Fruit fly (Drosophila melanogaster) whole organism, prepupa: ENCODE measurements around the gene Bacc.

Experiments
- Blimp-1 ChIP-seq: fragments of 200-800 bp; sonication (Bioruptor generic); optimal IDR thresholded peaks from 3 replicates; lab custom pipeline; 2017; ENCODE audit warnings: missing biosample characterization, missing genetic modification characterization, mild to moderate bottlenecking, moderate library complexity, missing genetic modification reagents
- CG10631 ChIP-seq: fragments of 200-800 bp; sonication (Bioruptor generic); optimal IDR thresholded peaks from 2 replicates; lab custom pipeline; 2016; ENCODE audit warnings: missing biosample characterization, missing genetic modification characterization
- CG10669 ChIP-seq: fragments of 200-800 bp; sonication (Bioruptor generic); optimal IDR thresholded peaks from 3 replicates; lab custom pipeline; 2018; ENCODE audit warnings: missing biosample characterization, mild to moderate bottlenecking, missing genetic modification characterization, moderate library complexity
- CG11294 ChIP-seq: fragments of 200-800 bp; sonication (Bioruptor generic); IDR thresholded peaks from 2 replicates; pipeline ENCODE4 v1.3.6; 2022; ENCODE audit warnings: missing biosample characterization, missing genetic modification characterization
- CG11762 ChIP-seq: fragments of 200-800 bp; sonication (Bioruptor generic); optimal IDR thresholded peaks from 3 replicates; lab custom pipeline; 2016; ENCODE audit warnings: missing biosample characterization, missing genetic modification characterization; ENCODE audit not compliant: insufficient read depth
- CG11902 ChIP-seq: fragments of 200-800 bp; sonication (Bioruptor generic); optimal IDR thresholded peaks from 3 replicates; lab custom pipeline; 2016; ENCODE audit warnings: missing biosample characterization, missing genetic modification characterization
- CG1621 ChIP-seq: fragments of 200-800 bp; sonication (Bioruptor generic); optimal IDR thresholded peaks from 3 replicates; lab custom pipeline; 2018; ENCODE audit warnings: missing biosample characterization, mild to moderate bottlenecking, missing genetic modification characterization
- CG16779 ChIP-seq: fragments of 200-800 bp; sonication (Bioruptor generic); optimal IDR thresholded peaks from 3 replicates; lab custom pipeline; 2017; ENCODE audit warnings: missing biosample characterization, mild to moderate bottlenecking, missing genetic modification characterization
- CG3032 ChIP-seq: fragments of 200-800 bp; optimal IDR thresholded peaks from 2 replicates; lab custom pipeline; 2019; ENCODE audit warnings: missing biosample characterization, mild to moderate bottlenecking, missing genetic modification characterization, moderate library complexity
- CG32006 ChIP-seq: fragments of 200-800 bp; sonication (Bioruptor generic); optimal IDR thresholded peaks from 3 replicates; lab custom pipeline; 2017; ENCODE audit warnings: missing biosample characterization, mild to moderate bottlenecking, missing genetic modification characterization
- CG34406 ChIP-seq: fragments of 200-800 bp; sonication (Bioruptor generic); optimal IDR thresholded peaks from 3 replicates; lab custom pipeline; 2016; ENCODE audit warnings: missing biosample characterization, missing genetic modification characterization
- CG3919 ChIP-seq: fragments of 200-800 bp; sonication (Bioruptor generic); optimal IDR thresholded peaks from 3 replicates; lab custom pipeline; 2016; ENCODE audit warnings: missing biosample characterization, missing genetic modification characterization
- CG4318 ChIP-seq: fragments of 200-800 bp; sonication (Bioruptor generic); optimal IDR thresholded peaks from 3 replicates; lab custom pipeline; 2017; ENCODE audit warnings: missing biosample characterization, mild to moderate bottlenecking, missing genetic modification characterization
- CG6276 ChIP-seq: fragments of 200-800 bp; sonication (Bioruptor generic); optimal IDR thresholded peaks from 2 replicates; lab custom pipeline; 2017; ENCODE audit warnings: missing biosample characterization, mild to moderate bottlenecking, missing genetic modification characterization
- CG6792 ChIP-seq: fragments of 200-800 bp; sonication (Bioruptor generic); optimal IDR thresholded peaks from 3 replicates; lab custom pipeline; 2016; ENCODE audit warnings: missing biosample characterization, missing genetic modification characterization
- CG6854 ChIP-seq: fragments of 200-800 bp; sonication (Bioruptor generic); optimal IDR thresholded peaks from 2 replicates; lab custom pipeline; 2017; ENCODE audit warnings: missing biosample characterization, mild to moderate bottlenecking, missing genetic modification characterization
- CG7368 ChIP-seq: fragments of 200-800 bp; sonication (Bioruptor generic); optimal IDR thresholded peaks from 3 replicates; lab custom pipeline; 2016; ENCODE audit warnings: missing biosample characterization, missing genetic modification characterization
- CG8119 ChIP-seq: fragments of 200-800 bp; sonication (Bioruptor generic); IDR thresholded peaks from 3 replicates; pipeline ENCODE4 v1.3.6; 2022; ENCODE audit warnings: missing biosample characterization, missing genetic modification characterization
- CG8319 ChIP-seq: fragments of 200-800 bp; sonication (Bioruptor generic); optimal IDR thresholded peaks from 3 replicates; lab custom pipeline; 2016; ENCODE audit warnings: missing biosample characterization, missing genetic modification characterization
- CG9139 ChIP-seq: fragments of 200-800 bp; sonication (Bioruptor generic); optimal IDR thresholded peaks from 3 replicates; lab custom pipeline; 2017; ENCODE audit warnings: missing biosample characterization, mild to moderate bottlenecking, missing genetic modification characterization
- Eip75B ChIP-seq: fragments of 200-800 bp; sonication (Bioruptor generic); optimal IDR thresholded peaks from 3 replicates; lab custom pipeline; 2016; ENCODE audit warnings: missing biosample characterization, missing genetic modification characterization
- Eip78C ChIP-seq: fragments of 200-800 bp; sonication (Bioruptor generic); peaks from one replicate; lab custom pipeline; 2016; ENCODE audit warnings: missing biosample characterization, missing genetic modification characterization
- Ets96B ChIP-seq: fragments of 200-800 bp; optimal IDR thresholded peaks from 2 replicates; lab custom pipeline; 2019; ENCODE audit warnings: missing biosample characterization, mild to moderate bottlenecking, missing genetic modification characterization, moderate library complexity
- Gug ChIP-seq: fragments of 200-800 bp; sonication (Bioruptor generic); IDR thresholded peaks from 2 replicates; pipeline ENCODE4 v1.3.6; 2022; ENCODE audit warnings: missing biosample characterization, missing genetic modification characterization
- Hr38 ChIP-seq: sonication (Bioruptor generic); optimal IDR thresholded peaks from 2 replicates; lab custom pipeline; 2016; ENCODE audit warnings: missing biosample characterization, missing genetic modification characterization
- Hr39 ChIP-seq: fragments of 200-800 bp; sonication (Bioruptor generic); optimal IDR thresholded peaks from 2 replicates; lab custom pipeline; 2016; ENCODE audit warnings: missing biosample characterization, missing genetic modification characterization
- Hr4 ChIP-seq: fragments of 200-800 bp; sonication (Bioruptor generic); optimal IDR thresholded peaks from 3 replicates; lab custom pipeline; 2016; ENCODE audit warnings: missing biosample characterization, missing genetic modification characterization
- Lpt ChIP-seq: fragments of 200-800 bp; sonication (Bioruptor generic); optimal IDR thresholded peaks from 3 replicates; lab custom pipeline; 2016; ENCODE audit warnings: missing biosample characterization, missing genetic modification characterization
- Met ChIP-seq: fragments of 200-800 bp; sonication (Bioruptor generic); optimal IDR thresholded peaks from 3 replicates; lab custom pipeline; 2016; ENCODE audit warnings: missing biosample characterization, missing genetic modification characterization
- OdsH ChIP-seq: fragments of 200-800 bp; sonication (Bioruptor generic); optimal IDR thresholded peaks from 3 replicates; lab custom pipeline; 2016; ENCODE audit warnings: missing biosample characterization, missing genetic modification characterization
- Smox ChIP-seq: fragments of 200-800 bp; sonication (Bioruptor generic); optimal IDR thresholded peaks from 3 replicates; lab custom pipeline; 2016; ENCODE audit warnings: missing biosample characterization, missing genetic modification characterization
- Sox102F ChIP-seq: fragments of 200-800 bp; sonication (Bioruptor generic); optimal IDR thresholded peaks from 2 replicates; lab custom pipeline; 2016; ENCODE audit warnings: missing biosample characterization, mild to moderate bottlenecking, missing genetic modification characterization
- achi ChIP-seq: fragments of 200-800 bp; sonication (Bioruptor generic); optimal IDR thresholded peaks from 3 replicates; lab custom pipeline; 2016; ENCODE audit warnings: missing biosample characterization, missing genetic modification characterization
- acj6 ChIP-seq: fragments of 200-800 bp; sonication (Bioruptor generic); optimal IDR thresholded peaks from 3 replicates; lab custom pipeline; 2016; ENCODE audit warnings: missing biosample characterization, missing genetic modification characterization
- cyc ChIP-seq: fragments of 200-800 bp; sonication (Bioruptor generic); optimal IDR thresholded peaks from 3 replicates; lab custom pipeline; 2016; ENCODE audit warnings: missing biosample characterization, missing genetic modification characterization
- eg ChIP-seq: fragments of 200-800 bp; sonication (Bioruptor generic); IDR thresholded peaks from 3 replicates; pipeline ENCODE4 v1.3.6; 2022; ENCODE audit warnings: missing biosample characterization, missing genetic modification characterization
- esn ChIP-seq: fragments of 200-800 bp; sonication (Bioruptor generic); optimal IDR thresholded peaks from 2 replicates; lab custom pipeline; 2016; ENCODE audit warnings: missing biosample characterization, mild to moderate bottlenecking, missing genetic modification characterization, moderate library complexity
- fd59A ChIP-seq: fragments of 200-800 bp; sonication (Bioruptor generic); optimal IDR thresholded peaks from 2 replicates; lab custom pipeline; 2017; ENCODE audit warnings: missing biosample characterization, mild to moderate bottlenecking, missing genetic modification characterization, missing genetic modification reagents
- fd85E ChIP-seq: fragments of 200-800 bp; sonication (Bioruptor generic); optimal IDR thresholded peaks from 3 replicates; lab custom pipeline; 2016; ENCODE audit warnings: missing biosample characterization, missing genetic modification characterization
- lz ChIP-seq: fragments of 200-800 bp; sonication (Bioruptor generic); optimal IDR thresholded peaks from 3 replicates; lab custom pipeline; 2016; ENCODE audit warnings: missing biosample characterization, missing genetic modification characterization
- net ChIP-seq: fragments of 200-800 bp; sonication (Bioruptor generic); optimal IDR thresholded peaks from 3 replicates; lab custom pipeline; 2016; ENCODE audit warnings: missing biosample characterization, missing genetic modification characterization
- pdm3 ChIP-seq: fragments of 200-800 bp; sonication (Bioruptor generic); optimal IDR thresholded peaks from 3 replicates; lab custom pipeline; 2016; ENCODE audit warnings: missing biosample characterization, missing genetic modification characterization
- salr ChIP-seq, 2 experiments: fragments of 200-800 bp; sonication (Bioruptor generic); optimal IDR thresholded peaks; 3 replicates each; lab custom pipeline; 2016 to 2018; ENCODE audit warnings: missing biosample characterization in 2 of 2, missing genetic modification characterization in 2 of 2, mild to moderate bottlenecking in 1 of 2
- spab ChIP-seq: fragments of 200-800 bp; sonication (Bioruptor generic); optimal IDR thresholded peaks from 2 replicates; lab custom pipeline; 2017; ENCODE audit warnings: missing biosample characterization, mild to moderate bottlenecking, missing genetic modification characterization, missing genetic modification reagents
- svp ChIP-seq: fragments of 200-800 bp; sonication (Bioruptor generic); peaks from one replicate; lab custom pipeline; 2016; ENCODE audit warnings: missing biosample characterization, missing genetic modification characterization
- vri ChIP-seq: fragments of 200-800 bp; sonication (Bioruptor generic); optimal IDR thresholded peaks from 3 replicates; lab custom pipeline; 2016; ENCODE audit warnings: missing biosample characterization, mild to moderate bottlenecking, missing genetic modification characterization

Gene Bacc

dm6 chr2L:2755323-2755695, 3.1 kb downstream of the Bacc start (continued):
- TF ChIP-seq achi (GFP tag; lab: Kevin White, UChicago) (no peak), Gug (GFP tag; lab: Robert Waterston, UW) (no peak), CG9139 (GFP tag; lab: Kevin White, UChicago) (peak; percentile 79), fd59A (no peak), CG6792 (no peak), spab (GFP tag; lab: Kevin White, UChicago) (no peak), lz (GFP tag; lab: Kevin White, UChicago) (no peak), Met (GFP tag; lab: Kevin White, UChicago) (no peak), net (GFP tag; lab: Kevin White, UChicago) (peak; percentile 31), esn (GFP tag; lab: Kevin White, UChicago) (no peak), OdsH (GFP tag; lab: Kevin White, UChicago) (no peak), CG11294 (GFP tag; lab: Robert Waterston, UW) (no peak), CG11902 (GFP tag; lab: Kevin White, UChicago) (no peak), CG8119 (GFP tag; lab: Robert Waterston, UW) (no peak), CG8319 (GFP tag; lab: Kevin White, UChicago) (no peak), fd85E (GFP tag; lab: Kevin White, UChicago) (no peak), Hr39 (GFP tag; lab: Kevin White, UChicago) (no peak), vri (GFP tag; lab: Kevin White, UChicago) (peak; percentile 34), Sox102F (peak; percentile 50)

dm6 chr2L:2757930-2758556, 5.8 kb downstream of the Bacc start:
- TF ChIP-seq Hr4 (no peak), CG34406 (GFP tag; lab: Kevin White, UChicago) (no peak), svp (GFP tag; lab: Kevin White, UChicago) (peak; percentile 15), fd59A (no peak), OdsH (GFP tag; lab: Kevin White, UChicago) (no peak)

dm6 chr2L:2759654-2760053, 7.4 kb downstream of the Bacc start, which contains the start of the genes HemK2, Snapin and Tnpo-SR:
HemK2 (minus strand) TSS chr2L:2759677.
Snapin (minus strand) TSS chr2L:2759677.
Tnpo-SR (plus strand) TSS chr2L:2759924.
- TF ChIP-seq Eip78C, result peak; percentile 95
- TF ChIP-seq eg (GFP tag; lab: Robert Waterston, UW), result peak; percentile 90
- TF ChIP-seq esn (GFP tag; lab: Kevin White, UChicago), result peak; percentile 93
- TF ChIP-seq CG1621 (tag; lab: Kevin White, UChicago), result peak; percentile 83
- TF ChIP-seq CG4318, result peak; percentile 76
- TF ChIP-seq pdm3, result peak; percentile 92
- peak; percentile 67 to 79 for TF ChIP-seq salr (GFP tag; optimal IDR thresholded peaks at IDR 0.05; lab: Kevin White, UChicago)
- TF ChIP-seq CG6854 (GFP tag; lab: Kevin White, UChicago), result peak; percentile 67
- peak; percentile 93 for TF ChIP-seq lz (GFP tag; lab: Kevin White, UChicago)
- peak; percentile 84 for TF ChIP-seq CG32006 (GFP tag; lab: Kevin White, UChicago)
- TF ChIP-seq CG6276 (GFP tag; lab: Kevin White, UChicago), result no peak
- peak; percentile 89 for TF ChIP-seq Eip75B (GFP tag; lab: Kevin White, UChicago)
- peak; percentile 90 for TF ChIP-seq Sox102F
- peak; percentile 93 for TF ChIP-seq cyc (GFP tag; lab: Kevin White, UChicago)
- TF ChIP-seq achi (GFP tag; lab: Kevin White, UChicago), result peak; percentile 87
- peak; percentile 84 for TF ChIP-seq CG10669 (GFP tag; lab: Kevin White, UChicago)
- TF ChIP-seq CG16779 (tag; lab: Kevin White, UChicago), result peak; percentile 53
- peak; percentile 92 for TF ChIP-seq Met (GFP tag; lab: Kevin White, UChicago)
- peak; percentile 97 for TF ChIP-seq svp (GFP tag; lab: Kevin White, UChicago)
- TF ChIP-seq Gug (GFP tag; lab: Robert Waterston, UW), result peak; percentile 88
- TF ChIP-seq CG8119 (GFP tag; lab: Robert Waterston, UW), result peak; percentile 76; the same call in 2 of the 3 replicates
- peak; percentile 70 for TF ChIP-seq Blimp-1
- peak; percentile 89 for TF ChIP-seq CG3919 (GFP tag; lab: Kevin White, UChicago)
- peak; percentile 93 for TF ChIP-seq acj6 (GFP tag; lab: Kevin White, UChicago)
- TF ChIP-seq Smox (GFP tag; lab: Kevin White, UChicago), result peak; percentile 92
- no peak for TF ChIP-seq spab (GFP tag; lab: Kevin White, UChicago)
- TF ChIP-seq Ets96B (tag; lab: Kevin White, UChicago), result peak; percentile 89
- peak; percentile 93 for TF ChIP-seq Hr39 (GFP tag; lab: Kevin White, UChicago)
- TF ChIP-seq CG7368 (GFP tag; lab: Kevin White, UChicago), result peak; percentile 78
- no peak for TF ChIP-seq Hr38 (GFP tag; lab: Kevin White, UChicago)
- peak; percentile 91 for TF ChIP-seq CG3032 (tag; lab: Kevin White, UChicago)
- peak; percentile 91 for TF ChIP-seq CG11902 (GFP tag; lab: Kevin White, UChicago)
- TF ChIP-seq Hr4, result peak; percentile 91
- peak; percentile 78 for TF ChIP-seq CG11762
- peak; percentile 78 for TF ChIP-seq CG8319 (GFP tag; lab: Kevin White, UChicago)
- peak; percentile 94 for TF ChIP-seq CG10631 (GFP tag; lab: Kevin White, UChicago)
- TF ChIP-seq Lpt (GFP tag; lab: Kevin White, UChicago), result peak; percentile 76
